Worm (Caenorhabditis elegans) whole organism, young adult: Measurements from ENCODE around the gene D2007.2.

Experiments
- B0019.2 ChIP-seq: fragments of 200-800 bp; sonication (Bioruptor generic); conservative IDR thresholded peaks from 2 replicates; pipeline ENCODE4 v1.3.6; 2022; ENCODE audit warnings: missing genetic modification reagents, missing genetic modification characterization, missing compliant biosample characterization
- B0336.3 ChIP-seq: fragments of 200-800 bp; sonication (Bioruptor generic); IDR thresholded peaks from 2 replicates; pipeline ENCODE4 v1.3.6; 2022; ENCODE audit warnings: missing genetic modification characterization, missing compliant biosample characterization
- C17E4.6 ChIP-seq: fragments of 200-800 bp; sonication (Bioruptor generic); IDR thresholded peaks from 2 replicates; pipeline ENCODE4 v1.3.6; 2022; ENCODE audit warnings: missing genetic modification reagents, missing genetic modification characterization, missing compliant biosample characterization
- D2030.7 ChIP-seq: fragments of 200-800 bp; sonication (Bioruptor generic); IDR thresholded peaks from 2 replicates; pipeline ENCODE4 v1.3.6; 2022; ENCODE audit warnings: missing genetic modification reagents, missing genetic modification characterization, missing compliant biosample characterization
- F33H1.4 ChIP-seq: fragments of 200-800 bp; sonication (Bioruptor generic); IDR thresholded peaks from 2 replicates; pipeline ENCODE4 v1.3.6; 2022; ENCODE audit warnings: missing genetic modification reagents, missing genetic modification characterization, missing compliant biosample characterization
- F39B2.1 ChIP-seq: fragments of 200-800 bp; sonication (Bioruptor generic); IDR thresholded peaks from 2 replicates; pipeline ENCODE4 v1.3.6; 2022; ENCODE audit warnings: missing genetic modification reagents, missing genetic modification characterization, missing compliant biosample characterization
- F49E8.2 ChIP-seq: sonication (generic microtip); optimal IDR thresholded peaks from 3 replicates; lab custom pipeline; 2017; ENCODE audit warnings: missing genetic modification characterization, mild to moderate bottlenecking, missing compliant biosample characterization, antibody characterized with exemption, moderate library complexity; ENCODE audit not compliant: insufficient read depth
- F57C9.4 ChIP-seq: sonication (generic microtip); optimal IDR thresholded peaks from 2 replicates; lab custom pipeline; 2017; ENCODE audit warnings: mild to moderate bottlenecking, missing genetic modification characterization, missing compliant biosample characterization
- Y53G8AR.9 ChIP-seq: fragments of 200-800 bp; sonication (Bioruptor generic); conservative IDR thresholded peaks from 2 replicates; pipeline ENCODE4 v1.3.6; 2022; ENCODE audit warnings: missing genetic modification reagents, missing genetic modification characterization, missing compliant biosample characterization
- Y56A3A.18 ChIP-seq: fragments of 200-800 bp; sonication (Bioruptor generic); IDR thresholded peaks from 2 replicates; pipeline ENCODE4 v1.3.6; 2022; ENCODE audit warnings: missing genetic modification reagents, missing genetic modification characterization, missing compliant biosample characterization
- ama-1 ChIP-seq, 3 experiments: fragments of 150-350 bp in 1 of 3; sonication (generic microtip) in 2 of 3; optimal IDR thresholded peaks; 2 replicates each; lab custom pipeline; 2014 to 2018; ENCODE audit warnings: missing biosample characterization in 2 of 3, missing genetic modification characterization in 2 of 3, missing genetic modification reagents in 2 of 3
- athp-1 ChIP-seq: sonication (generic microtip); optimal IDR thresholded peaks from 2 replicates; lab custom pipeline; 2017; ENCODE audit warnings: mild to moderate bottlenecking, missing genetic modification characterization, missing compliant biosample characterization
- bed-2 ChIP-seq: fragments of 200-800 bp; sonication (Bioruptor generic); IDR thresholded peaks from 2 replicates; pipeline ENCODE4 v1.3.6; 2022; ENCODE audit warnings: missing genetic modification reagents, missing genetic modification characterization, missing compliant biosample characterization
- ccch-3 ChIP-seq: fragments of 200-800 bp; sonication (Bioruptor generic); optimal IDR thresholded peaks from 2 replicates; lab custom pipeline; 2018; ENCODE audit warnings: mild to moderate bottlenecking, missing genetic modification characterization, missing compliant biosample characterization
- cebp-1 ChIP-seq, 2 experiments: fragments of 200-800 bp in 1 of 2; sonication (Bioruptor generic) in 1 of 2; sonication (generic microtip) in 1 of 2; IDR thresholded peaks in 1 of 2; optimal IDR thresholded peaks in 1 of 2; 2 replicates each; pipeline versions ENCODE4 v1.3.6 to Lab custom; 2017 to 2022; ENCODE audit warnings: missing compliant biosample characterization in 2 of 2, missing genetic modification characterization in 2 of 2, mild to moderate bottlenecking in 1 of 2, missing genetic modification reagents in 1 of 2, moderate library complexity in 1 of 2
- cebp-2 ChIP-seq: fragments of 200-800 bp; sonication (Bioruptor generic); IDR thresholded peaks from 2 replicates; pipeline ENCODE4 v1.3.6; 2022; ENCODE audit warnings: missing genetic modification characterization, missing compliant biosample characterization
- ceh-40 ChIP-seq: fragments of 200-800 bp; sonication (Bioruptor generic); IDR thresholded peaks from 2 replicates; pipeline ENCODE4 v1.3.6; 2022; ENCODE audit warnings: missing genetic modification characterization, missing compliant biosample characterization
- ceh-91 ChIP-seq: fragments of 200-800 bp; sonication (Bioruptor generic); IDR thresholded peaks from 2 replicates; pipeline ENCODE4 v1.3.6; 2022; ENCODE audit warnings: missing genetic modification reagents, missing genetic modification characterization, missing compliant biosample characterization
- egl-44 ChIP-seq: fragments of 200-800 bp; sonication (Bioruptor generic); IDR thresholded peaks from 2 replicates; pipeline ENCODE4 v1.3.6; 2022; ENCODE audit warnings: missing genetic modification reagents, missing genetic modification characterization, missing compliant biosample characterization
- egrh-3 ChIP-seq: fragments of 200-800 bp; sonication (Bioruptor generic); IDR thresholded peaks from 2 replicates; pipeline ENCODE4 v1.3.6; 2022; ENCODE audit warnings: missing genetic modification reagents, missing genetic modification characterization, missing compliant biosample characterization
- ekl-4 ChIP-seq: fragments of 200-800 bp; sonication (Bioruptor generic); IDR thresholded peaks from 2 replicates; pipeline ENCODE4 v1.3.6; 2022; ENCODE audit warnings: missing genetic modification reagents, missing genetic modification characterization, missing compliant biosample characterization
- gei-17 ChIP-seq: fragments of 200-800 bp; sonication (Bioruptor generic); optimal IDR thresholded peaks from 2 replicates; lab custom pipeline; 2018; ENCODE audit warnings: mild to moderate bottlenecking, missing genetic modification characterization, missing compliant biosample characterization
- him-1 ChIP-seq: sonication (generic microtip); optimal IDR thresholded peaks from 2 replicates; lab custom pipeline; 2016; ENCODE audit warnings: missing genotype, missing genetic modification reagents, missing genetic modification characterization, missing compliant biosample characterization
- hmg-1.2 ChIP-seq: fragments of 200-800 bp; sonication (Bioruptor generic); IDR thresholded peaks from 2 replicates; pipeline ENCODE4 v1.3.6; 2022; ENCODE audit warnings: missing genetic modification reagents, missing genetic modification characterization, missing compliant biosample characterization
- hmg-20 ChIP-seq: fragments of 200-800 bp; sonication (Bioruptor generic); IDR thresholded peaks from 2 replicates; pipeline ENCODE4 v1.3.6; 2022; ENCODE audit warnings: missing genetic modification reagents, missing genetic modification characterization, missing compliant biosample characterization
- hrde-1 ChIP-seq: sonication (generic microtip); optimal IDR thresholded peaks from 2 replicates; lab custom pipeline; 2016; ENCODE audit warnings: missing genetic modification characterization, mild to moderate bottlenecking, missing compliant biosample characterization, moderate library complexity, missing genotype, missing genetic modification reagents, borderline replicate concordance
- lag-1 ChIP-seq: fragments of 200-800 bp; sonication (Bioruptor generic); IDR thresholded peaks from 2 replicates; pipeline ENCODE4 v1.3.6; 2022; ENCODE audit warnings: missing genetic modification reagents, missing genetic modification characterization, missing compliant biosample characterization
- lin-40 ChIP-seq: sonication (generic microtip); optimal IDR thresholded peaks from 2 replicates; lab custom pipeline; 2016; ENCODE audit warnings: missing genetic modification characterization, mild to moderate bottlenecking, missing compliant biosample characterization, missing genotype, missing genetic modification reagents
- lin-54 ChIP-seq: fragments of 200-800 bp; sonication (Bioruptor generic); optimal IDR thresholded peaks from 2 replicates; lab custom pipeline; 2018; ENCODE audit warnings: mild to moderate bottlenecking, missing genetic modification characterization, missing compliant biosample characterization
- madf-10 ChIP-seq: sonication (generic microtip); optimal IDR thresholded peaks from 2 replicates; lab custom pipeline; 2016; ENCODE audit warnings: mild to moderate bottlenecking, missing genetic modification characterization, missing compliant biosample characterization
- madf-8 ChIP-seq: fragments of 200-800 bp; sonication (Bioruptor generic); conservative IDR thresholded peaks from 2 replicates; pipeline ENCODE4 v1.3.6; 2022; ENCODE audit warnings: missing genetic modification reagents, missing genetic modification characterization, missing compliant biosample characterization
- mcd-1 ChIP-seq: fragments of 200-800 bp; sonication (Bioruptor generic); IDR thresholded peaks from 2 replicates; pipeline ENCODE4 v1.3.6; 2022; ENCODE audit warnings: missing genetic modification reagents, missing genetic modification characterization, missing compliant biosample characterization
- nfyb-1 ChIP-seq: fragments of 200-800 bp; sonication (Bioruptor generic); IDR thresholded peaks from 2 replicates; pipeline ENCODE4 v1.3.6; 2022; ENCODE audit warnings: missing genetic modification reagents, missing genetic modification characterization, missing compliant biosample characterization
- nhr-120 ChIP-seq: fragments of 200-800 bp; sonication (Bioruptor generic); IDR thresholded peaks from 2 replicates; pipeline ENCODE4 v1.3.6; 2022; ENCODE audit warnings: missing genetic modification characterization, missing compliant biosample characterization
- nhr-179 ChIP-seq: sonication (generic microtip); optimal IDR thresholded peaks from 2 replicates; lab custom pipeline; 2016; ENCODE audit warnings: mild to moderate bottlenecking, missing genetic modification characterization, missing compliant biosample characterization
- nhr-80 ChIP-seq: sonication (generic microtip); optimal IDR thresholded peaks from 2 replicates; lab custom pipeline; 2016; ENCODE audit warnings: missing genetic modification characterization, missing compliant biosample characterization
- pbrm-1 ChIP-seq: fragments of 200-800 bp; sonication (Bioruptor generic); IDR thresholded peaks from 2 replicates; pipeline ENCODE4 v1.3.6; 2022; ENCODE audit warnings: missing genetic modification reagents, missing genetic modification characterization, missing compliant biosample characterization
- rcor-1 ChIP-seq: fragments of 200-800 bp; sonication (Bioruptor generic); IDR thresholded peaks from 2 replicates; pipeline ENCODE4 v1.3.6; 2022; ENCODE audit warnings: missing genetic modification reagents, missing genetic modification characterization, missing compliant biosample characterization
- snpc-3.4 ChIP-seq: sonication (generic microtip); optimal IDR thresholded peaks from 2 replicates; lab custom pipeline; 2017; ENCODE audit warnings: missing genetic modification characterization, mild to moderate bottlenecking, missing compliant biosample characterization, antibody characterized with exemption, moderate library complexity, missing genotype, missing genetic modification reagents
- snpc-4 ChIP-seq, 5 experiments: fragments of 150-350 bp in 1 of 5; sonication (generic microtip) in 4 of 5; optimal IDR thresholded peaks; 2 replicates each; lab custom pipeline; 2014 to 2018; ENCODE audit warnings: missing genetic modification characterization in 5 of 5, missing biosample characterization in 3 of 5, antibody characterized with exemption in 2 of 5, mild to moderate bottlenecking in 2 of 5, missing compliant biosample characterization in 2 of 5, missing genotype in 2 of 5, moderate library complexity in 2 of 5, missing genetic modification reagents in 1 of 5
- tbp1 ChIP-seq: fragments of 200-800 bp; sonication (Bioruptor generic); optimal IDR thresholded peaks from 2 replicates; lab custom pipeline; 2018; ENCODE audit warnings: mild to moderate bottlenecking, missing genetic modification characterization, missing compliant biosample characterization
- tlf-1 ChIP-seq: fragments of 200-800 bp; sonication (Bioruptor generic); optimal IDR thresholded peaks from 2 replicates; lab custom pipeline; 2018; ENCODE audit warnings: mild to moderate bottlenecking, missing genetic modification characterization, missing compliant biosample characterization
- unc-130 ChIP-seq: sonication (generic microtip); optimal IDR thresholded peaks from 2 replicates; lab custom pipeline; 2016; ENCODE audit warnings: missing genetic modification reagents, missing genetic modification characterization, missing compliant biosample characterization
- ztf-18 ChIP-seq: sonication (generic microtip); optimal IDR thresholded peaks from 2 replicates; lab custom pipeline; 2016; ENCODE audit warnings: missing genotype, mild to moderate bottlenecking, missing genetic modification characterization, missing compliant biosample characterization

The D2007.2 gene

ce11 chrIII:8129195-8129594, 19.6 kb upstream of the D2007.2 start (continued):
- TF ChIP-seq snpc-4 (GFP tag; optimal IDR thresholded peaks at IDR 0.05; lab: Kevin White, UChicago): no peak
- peak in 2 of 4 experiments; percentile 8 to 29 for TF ChIP-seq snpc-4 (tag; optimal IDR thresholded peaks at IDR 0.05; lab: Kevin White, UChicago)
- 0 out of 2 replicates have a peak, but pooled peaks have one; percentile 18 for TF ChIP-seq hmg-20 (GFP tag; lab: Robert Waterston, UW)
- no peak for TF ChIP-seq nhr-179 (tag; lab: Kevin White, UChicago)
- no peak for TF ChIP-seq cebp-1 (GFP tag; IDR thresholded peaks at IDR 0.05; lab: Robert Waterston, UW)
- TF ChIP-seq cebp-1 (tag; optimal IDR thresholded peaks at IDR 0.05; lab: Kevin White, UChicago): peak; percentile 6
- no peak for TF ChIP-seq pbrm-1 (GFP tag; lab: Robert Waterston, UW)
- TF ChIP-seq tlf-1 (GFP tag; lab: Kevin White, UChicago): peak; percentile 39
- TF ChIP-seq F33H1.4 (GFP tag; lab: Robert Waterston, UW): peak; percentile 57
- 0 out of 2 replicates have a peak, but pooled peaks have one; percentile 9 for TF ChIP-seq mcd-1 (GFP tag; lab: Robert Waterston, UW)
- TF ChIP-seq nhr-120 (GFP tag; lab: Robert Waterston, UW): no peak
- 0 out of 2 replicates have a peak, but pooled peaks have one; percentile 54 for TF ChIP-seq Y56A3A.18 (GFP tag; lab: Robert Waterston, UW)
- TF ChIP-seq athp-1: peak; percentile 56
- peak; percentile 79 for TF ChIP-seq ekl-4 (GFP tag; lab: Robert Waterston, UW)
- TF ChIP-seq F39B2.1 (GFP tag; lab: Robert Waterston, UW): peak; percentile 78; the same call in 1 of the 2 replicates
- no peak for TF ChIP-seq madf-10 (tag; lab: Kevin White, UChicago)
- TF ChIP-seq madf-8 (GFP tag; lab: Robert Waterston, UW): 0 out of 2 replicates have a peak, but pooled peaks have one; percentile 9
- peak; percentile 37 for TF ChIP-seq lin-54 (GFP tag; lab: Kevin White, UChicago)
- peak; percentile 34; the same call in 1 of the 2 replicates for TF ChIP-seq D2030.7
- peak; percentile 4 for TF ChIP-seq snpc-3.4 (tag; lab: Kevin White, UChicago)
- TF ChIP-seq ztf-18 (tag; lab: Kevin White, UChicago): peak; percentile 8
- TF ChIP-seq ama-1 (optimal IDR thresholded peaks at IDR 0.05; lab: Kevin White, UChicago): no peak
- peak in 1 of 2 experiments; percentile 35 for TF ChIP-seq ama-1 (GFP tag; optimal IDR thresholded peaks at IDR 0.05; lab: Kevin White, UChicago)
- peak; percentile 68; the same call in 1 of the 2 replicates for TF ChIP-seq rcor-1 (GFP tag; lab: Robert Waterston, UW)
- TF ChIP-seq F49E8.2: peak; percentile 67
- TF ChIP-seq nfyb-1: peak; percentile 50; the same call in 1 of the 2 replicates
- peak; percentile 67 for TF ChIP-seq him-1 (tag; lab: Kevin White, UChicago)
- TF ChIP-seq B0336.3: peak; percentile 64; the same call in 1 of the 2 replicates
- peak; percentile 83 for TF ChIP-seq hrde-1 (tag; lab: Kevin White, UChicago)
- peak; percentile 32 for TF ChIP-seq tbp1

DNA sequence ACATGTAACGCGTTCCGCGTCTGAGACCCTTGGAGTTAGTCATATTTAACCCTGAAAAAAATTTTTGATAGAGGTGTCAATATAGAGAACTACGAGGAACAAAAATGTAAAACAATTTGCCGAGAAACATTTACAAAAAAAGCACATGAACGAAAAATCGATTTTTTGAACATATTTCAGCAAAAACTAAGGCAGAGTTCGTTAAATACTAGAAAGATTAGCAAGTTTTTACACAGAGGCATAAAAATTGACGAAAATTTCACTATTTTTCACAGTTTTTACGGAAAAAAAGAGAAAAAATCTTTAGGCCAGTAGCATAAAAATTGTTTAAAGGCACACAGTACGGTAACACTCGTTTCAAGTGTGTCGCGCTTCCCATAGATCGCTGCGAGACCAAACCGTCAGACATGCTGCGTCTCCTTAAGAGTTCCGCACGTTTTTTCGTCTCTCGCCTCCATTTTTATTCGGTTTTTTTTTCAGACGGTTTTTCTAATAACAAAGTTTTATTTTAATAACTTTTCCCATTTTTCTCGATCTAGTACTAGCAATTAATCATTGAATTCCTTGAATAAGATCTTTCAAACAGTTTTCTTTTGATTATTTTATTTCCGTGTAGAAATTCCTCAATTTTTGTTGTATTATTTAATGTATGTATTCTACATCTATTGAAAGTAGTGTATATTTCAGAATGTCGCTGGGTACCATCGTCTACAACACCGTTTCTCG, 18.4 kb upstream of the D2007.2 start, which contains the start of the genes rpl-21 and C14B9.10:
Gene rpl-21, minus strand, starts transcription at position 51 of the 726 bp plus-strand sequence.
Gene C14B9.10, plus strand, starts transcription at position 676 of the 726 bp plus-strand sequence.
- TF ChIP-seq lin-40 (peak; percentile 46), lag-1 (GFP tag; lab: Robert Waterston, UW) (no peak), cebp-2 (GFP tag; lab: Robert Waterston, UW) (no peak), egl-44 (GFP tag; lab: Robert Waterston, UW) (no peak), lin-54 (GFP tag; lab: Kevin White, UChicago) (peak; percentile 80), madf-10 (tag; lab: Kevin White, UChicago) (peak; percentile 26), gei-17 (GFP tag; lab: Kevin White, UChicago) (no peak), egrh-3 (GFP tag; lab: Robert Waterston, UW) (no peak), F57C9.4 (no peak), Y53G8AR.9 (GFP tag; lab: Robert Waterston, UW) (peak; percentile 52; the same call in 1 of the 2 replicates), nhr-80 (peak; percentile 36), ceh-40 (no peak), him-1 (tag; lab: Kevin White, UChicago) (peak; percentile 65), C17E4.6 (GFP tag; lab: Robert Waterston, UW) (peak; percentile 25; the same call in 1 of the 2 replicates), ccch-3 (GFP tag; lab: Kevin White, UChicago) (no peak), hmg-1.2 (GFP tag; lab: Robert Waterston, UW) (peak; percentile 91), nfyb-1 (peak; percentile 74), unc-130 (GFP tag; lab: Kevin White, UChicago) (peak; percentile 34), B0019.2 (0 out of 2 replicates have a peak, but pooled peaks have one; percentile 4), ceh-91 (GFP tag; lab: Robert Waterston, UW) (peak; percentile 88), bed-2 (GFP tag; lab: Robert Waterston, UW) (no peak)
